Worm (Caenorhabditis elegans) whole organism, young adult: ENCODE data around the gene srsx-25.

Experiments
- Y56A3A.18 ChIP-seq: fragments of 200-800 bp; sonication (Bioruptor generic); IDR thresholded peaks from 2 replicates; pipeline ENCODE4 v1.3.6; 2022; ENCODE audit warnings: missing genetic modification reagents, missing genetic modification characterization, missing compliant biosample characterization
- ama-1 ChIP-seq, 3 experiments: fragments of 150-350 bp in 1 of 3; sonication (generic microtip) in 2 of 3; optimal IDR thresholded peaks; 2 replicates each; lab custom pipeline; 2014 to 2018; ENCODE audit warnings: missing biosample characterization in 2 of 3, missing genetic modification characterization in 2 of 3, missing genetic modification reagents in 2 of 3
- hlh-12 ChIP-seq: sonication (generic microtip); optimal IDR thresholded peaks from 2 replicates; lab custom pipeline; 2016; ENCODE audit warnings: missing genetic modification characterization, missing compliant biosample characterization
- let-526 ChIP-seq: fragments of 200-800 bp; sonication (Bioruptor generic); IDR thresholded peaks from 2 replicates; pipeline ENCODE4 v1.3.6; 2022; ENCODE audit warnings: missing genetic modification reagents, missing genetic modification characterization, missing compliant biosample characterization
- repo-1 ChIP-seq: sonication (generic microtip); optimal IDR thresholded peaks from 2 replicates; lab custom pipeline; 2017; ENCODE audit warnings: mild to moderate bottlenecking, missing genetic modification characterization, missing compliant biosample characterization
- unc-62 ChIP-seq: fragments of 150-350 bp; optimal IDR thresholded peaks from 2 replicates; lab custom pipeline; 2014; ENCODE audit warnings: missing biosample characterization, missing genetic modification reagents, missing genetic modification characterization

- TF ChIP-seq unc-62 (no peak), hlh-12 (no peak), ama-1 (optimal IDR thresholded peaks at IDR 0.05; lab: Kevin White, UChicago) (no peak), ama-1 (GFP tag; optimal IDR thresholded peaks at IDR 0.05; lab: Kevin White, UChicago) (no peak), Y56A3A.18 (no peak), repo-1 (no peak), let-526 (GFP tag; lab: Robert Waterston, UW) (no peak)
Observed at ce11 chrIV:13346078-13346477, 18.9 kb upstream of the srsx-25 start.
